Worm (Caenorhabditis elegans) whole organism, L2 larva: ENCODE measurements around the gene F48G7.4.

Experiments
- C34F6.9 ChIP-seq: fragments of 150-350 bp; optimal IDR thresholded peaks from 2 replicates; lab custom pipeline; 2014; ENCODE audit warnings: missing biosample characterization, missing genetic modification characterization
- R02D3.7 ChIP-seq: fragments of 150-350 bp; optimal IDR thresholded peaks from 2 replicates; lab custom pipeline; 2014; ENCODE audit warnings: missing biosample characterization, missing genetic modification characterization
- Y55F3AM.14 ChIP-seq: fragments of 200-800 bp; sonication (Bioruptor generic); optimal IDR thresholded peaks from 2 replicates; lab custom pipeline; 2018; ENCODE audit warnings: mild to moderate bottlenecking, missing genetic modification characterization, missing compliant biosample characterization
- ZK546.5 ChIP-seq: sonication (generic microtip); optimal IDR thresholded peaks from 2 replicates; lab custom pipeline; 2017; ENCODE audit warnings: missing biosample characterization, missing genetic modification characterization
- alr-1 ChIP-seq: fragments of 150-350 bp; optimal IDR thresholded peaks from 2 replicates; lab custom pipeline; 2014; ENCODE audit warnings: missing biosample characterization, missing genetic modification characterization
- aly-2 ChIP-seq: fragments of 150-350 bp; optimal IDR thresholded peaks from 2 replicates; lab custom pipeline; 2014; ENCODE audit warnings: missing biosample characterization, missing genetic modification characterization
- blmp-1 ChIP-seq: sonication (generic microtip); optimal IDR thresholded peaks from 2 replicates; lab custom pipeline; 2017; ENCODE audit warnings: missing genetic modification characterization, mild to moderate bottlenecking, missing compliant biosample characterization, antibody characterized with exemption, moderate library complexity; ENCODE audit not compliant: insufficient read depth
- ceh-16 ChIP-seq: fragments of 150-350 bp; optimal IDR thresholded peaks from 2 replicates; lab custom pipeline; 2014; ENCODE audit warnings: missing biosample characterization, missing genetic modification characterization
- ceh-82 ChIP-seq: fragments of 150-350 bp; optimal IDR thresholded peaks from 2 replicates; lab custom pipeline; 2014; ENCODE audit warnings: missing biosample characterization, missing genetic modification characterization
- crh-2 ChIP-seq: sonication (generic microtip); optimal IDR thresholded peaks from 2 replicates; lab custom pipeline; 2017; ENCODE audit warnings: missing biosample characterization, missing genetic modification characterization
- dmd-4 ChIP-seq: sonication (generic microtip); optimal IDR thresholded peaks from 2 replicates; lab custom pipeline; 2017; ENCODE audit warnings: missing biosample characterization, missing genetic modification characterization
- elt-1 ChIP-seq: fragments of 150-350 bp; optimal IDR thresholded peaks from 2 replicates; lab custom pipeline; 2014; ENCODE audit warnings: missing biosample characterization, missing genetic modification characterization
- gmeb-1 ChIP-seq: fragments of 150-350 bp; optimal IDR thresholded peaks from 2 replicates; lab custom pipeline; 2014; ENCODE audit warnings: missing biosample characterization, missing genetic modification characterization
- lsy-2 ChIP-seq, 2 experiments: fragments of 150-350 bp in 1 of 2; sonication (generic microtip) in 1 of 2; optimal IDR thresholded peaks; 2 replicates each; lab custom pipeline; 2014 to 2017; ENCODE audit warnings: missing biosample characterization in 2 of 2, missing genetic modification characterization in 2 of 2
- mbf-1 ChIP-seq: sonication (generic microtip); optimal IDR thresholded peaks from 2 replicates; lab custom pipeline; 2017; ENCODE audit warnings: missing biosample characterization, missing genetic modification characterization
- mdl-1 ChIP-seq, 2 experiments: fragments of 150-350 bp in 1 of 2; sonication (generic microtip) in 1 of 2; optimal IDR thresholded peaks; 2 replicates each; lab custom pipeline; 2017; ENCODE audit warnings: missing biosample characterization in 2 of 2, missing genetic modification characterization in 2 of 2
- nhr-10 ChIP-seq: sonication (generic microtip); optimal IDR thresholded peaks from 2 replicates; lab custom pipeline; 2017; ENCODE audit warnings: missing biosample characterization, missing genetic modification characterization
- nhr-129 ChIP-seq: fragments of 150-350 bp; optimal IDR thresholded peaks from 2 replicates; lab custom pipeline; 2014; ENCODE audit warnings: missing biosample characterization, missing genetic modification characterization
- nhr-21 ChIP-seq: fragments of 150-350 bp; optimal IDR thresholded peaks from 2 replicates; lab custom pipeline; 2014; ENCODE audit warnings: missing biosample characterization, missing genetic modification characterization
- nhr-23 ChIP-seq: fragments of 150-350 bp; optimal IDR thresholded peaks from 2 replicates; lab custom pipeline; 2014; ENCODE audit warnings: missing biosample characterization, missing genetic modification reagents, missing genetic modification characterization
- nhr-237 ChIP-seq: fragments of 150-350 bp; optimal IDR thresholded peaks from 2 replicates; lab custom pipeline; 2014; ENCODE audit warnings: missing biosample characterization, missing genetic modification characterization
- nhr-25 ChIP-seq: fragments of 150-350 bp; sonication (generic microtip); optimal IDR thresholded peaks from 3 replicates; lab custom pipeline; 2014; ENCODE audit warnings: missing biosample characterization, missing genetic modification characterization
- nhr-77 ChIP-seq: fragments of 150-350 bp; optimal IDR thresholded peaks from 2 replicates; lab custom pipeline; 2014; ENCODE audit warnings: missing biosample characterization, missing genetic modification characterization
- sma-3 ChIP-seq: sonication (generic microtip); optimal IDR thresholded peaks from 2 replicates; lab custom pipeline; 2016; ENCODE audit warnings: missing genetic modification reagents, missing genetic modification characterization, missing compliant biosample characterization
- sma-9 ChIP-seq, 2 experiments: fragments of 150-350 bp in 1 of 2; sonication (generic microtip) in 1 of 2; optimal IDR thresholded peaks; 2 replicates each; lab custom pipeline; 2014 to 2016; ENCODE audit warnings: missing genetic modification characterization in 2 of 2, mild to moderate bottlenecking in 1 of 2, missing biosample characterization in 1 of 2, missing compliant biosample characterization in 1 of 2, missing genetic modification reagents in 1 of 2, moderate library complexity in 1 of 2
- unc-39 ChIP-seq: fragments of 150-350 bp; optimal IDR thresholded peaks from 2 replicates; lab custom pipeline; 2014; ENCODE audit warnings: missing biosample characterization, missing genetic modification characterization
- unc-62 ChIP-seq: fragments of 150-350 bp; optimal IDR thresholded peaks from 2 replicates; lab custom pipeline; 2014; ENCODE audit warnings: missing biosample characterization, missing genetic modification reagents, missing genetic modification characterization
- zag-1 ChIP-seq: fragments of 150-350 bp; optimal IDR thresholded peaks from 2 replicates; lab custom pipeline; 2014; ENCODE audit warnings: missing biosample characterization, missing genetic modification characterization
- ztf-1 ChIP-seq: fragments of 200-800 bp; sonication (Bioruptor generic); conservative IDR thresholded peaks from 2 replicates; pipeline ENCODE4 v1.3.6; 2022; ENCODE audit warnings: missing genetic modification characterization, missing compliant biosample characterization
- ztf-4 ChIP-seq: fragments of 150-350 bp; optimal IDR thresholded peaks from 2 replicates; lab custom pipeline; 2014; ENCODE audit warnings: missing biosample characterization, missing genetic modification characterization

F48G7.4 gene

DNA sequence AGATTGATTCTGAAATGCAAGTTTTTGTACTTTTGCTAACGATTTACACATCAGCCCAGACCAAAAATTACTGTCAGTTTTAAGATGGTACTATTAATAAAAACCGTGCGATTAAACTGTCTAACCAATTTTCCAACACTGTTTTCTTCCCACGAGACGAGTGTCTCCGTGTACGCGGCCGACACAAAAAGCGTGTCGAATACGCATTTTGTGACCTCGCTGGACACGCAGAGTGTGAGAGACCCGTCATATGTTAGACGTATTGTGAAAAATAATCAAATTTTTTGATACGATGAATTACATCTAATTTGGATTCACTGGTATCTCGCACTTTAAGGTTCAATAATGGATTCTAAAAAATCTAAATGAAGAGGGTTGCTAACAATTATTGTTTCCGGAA is 16.4 kb downstream of the F48G7.4 start (continued):
- no peak for TF ChIP-seq nhr-77 (tag; lab: Kevin White, UChicago)
- TF ChIP-seq unc-62 (GFP tag; lab: Kevin White, UChicago), result no peak
- TF ChIP-seq Y55F3AM.14 (GFP tag; lab: Kevin White, UChicago), result no peak
- no peak for TF ChIP-seq R02D3.7 (tag; lab: Kevin White, UChicago)
- TF ChIP-seq C34F6.9 (tag; lab: Kevin White, UChicago), result peak; percentile 4
- no peak for TF ChIP-seq ztf-1 (GFP tag; lab: Robert Waterston, UW)
- no peak for TF ChIP-seq unc-39 (tag; lab: Kevin White, UChicago)
- no peak for TF ChIP-seq alr-1
- no peak for TF ChIP-seq ZK546.5 (tag; lab: Kevin White, UChicago)
- TF ChIP-seq nhr-237, result no peak
- no peak for TF ChIP-seq mdl-1 (tag; optimal IDR thresholded peaks at IDR 0.05; lab: Kevin White, UChicago)

DNA sequence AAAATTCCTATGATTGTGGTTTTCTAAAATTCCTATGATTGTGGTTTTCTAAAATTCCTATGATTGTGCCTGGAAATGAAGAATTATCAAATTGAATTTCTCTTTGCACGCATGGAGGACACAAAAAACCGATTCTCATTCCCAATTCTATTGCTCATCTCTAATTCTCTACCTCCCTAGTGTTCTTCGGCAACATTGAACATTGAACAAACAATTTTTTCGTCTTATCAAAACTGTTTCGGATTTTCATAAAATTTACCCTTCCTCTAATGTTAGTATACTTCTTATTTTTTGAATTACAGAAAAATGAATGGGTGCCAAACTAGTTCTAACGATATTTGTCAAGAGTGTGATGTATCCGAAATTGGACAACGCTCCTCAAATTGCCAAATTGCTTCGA is 17.0 kb downstream of the F48G7.4 start, which contains the start of gene pals-31:
Gene pals-31, plus strand, starts transcription at position 301 of the 400 bp plus-strand sequence.
- no peak for TF ChIP-seq C34F6.9 (tag; lab: Kevin White, UChicago)
- no peak for TF ChIP-seq alr-1
- no peak for TF ChIP-seq ceh-16 (tag; lab: Kevin White, UChicago)
- TF ChIP-seq nhr-21 (tag; lab: Kevin White, UChicago), result no peak
- no peak for TF ChIP-seq nhr-23 (tag; lab: Kevin White, UChicago)
- no peak for TF ChIP-seq unc-62 (GFP tag; lab: Kevin White, UChicago)
- no peak for TF ChIP-seq sma-9 (GFP tag; optimal IDR thresholded peaks at IDR 0.05; lab: Kevin White, UChicago)
- TF ChIP-seq sma-9 (tag; optimal IDR thresholded peaks at IDR 0.05; lab: Kevin White, UChicago), result no peak
- TF ChIP-seq nhr-25 (tag; lab: Kevin White, UChicago), result no peak
- no peak for TF ChIP-seq nhr-77 (tag; lab: Kevin White, UChicago)
- TF ChIP-seq nhr-129, result no peak
- no peak for TF ChIP-seq dmd-4 (tag; lab: Kevin White, UChicago)

ce11 chrV:638328-638727 is 19.1 kb downstream of the F48G7.4 start, which contains the start of gene srj-37:
Gene srj-37 (plus strand): TSS chrV:638628.
- TF ChIP-seq mbf-1 (no peak), Y55F3AM.14 (GFP tag; lab: Kevin White, UChicago) (no peak), ceh-82 (tag; lab: Kevin White, UChicago) (no peak), sma-9 (GFP tag; optimal IDR thresholded peaks at IDR 0.05; lab: Kevin White, UChicago) (no peak), sma-9 (tag; optimal IDR thresholded peaks at IDR 0.05; lab: Kevin White, UChicago) (no peak)

- TF ChIP-seq nhr-129 (peak; percentile 35), elt-1 (no peak), C34F6.9 (tag; lab: Kevin White, UChicago) (peak; percentile 32), gmeb-1 (tag; lab: Kevin White, UChicago) (no peak), ceh-16 (tag; lab: Kevin White, UChicago) (no peak), sma-9 (GFP tag; optimal IDR thresholded peaks at IDR 0.05; lab: Kevin White, UChicago) (peak; percentile 12), sma-9 (tag; optimal IDR thresholded peaks at IDR 0.05; lab: Kevin White, UChicago) (no peak)
These were observed 23.5 kb downstream of the F48G7.4 start, which contains the start of gene nhr-190 for ce11 chrV:642750-643149. Gene nhr-190 (minus strand): TSS chrV:642924.

DNA sequence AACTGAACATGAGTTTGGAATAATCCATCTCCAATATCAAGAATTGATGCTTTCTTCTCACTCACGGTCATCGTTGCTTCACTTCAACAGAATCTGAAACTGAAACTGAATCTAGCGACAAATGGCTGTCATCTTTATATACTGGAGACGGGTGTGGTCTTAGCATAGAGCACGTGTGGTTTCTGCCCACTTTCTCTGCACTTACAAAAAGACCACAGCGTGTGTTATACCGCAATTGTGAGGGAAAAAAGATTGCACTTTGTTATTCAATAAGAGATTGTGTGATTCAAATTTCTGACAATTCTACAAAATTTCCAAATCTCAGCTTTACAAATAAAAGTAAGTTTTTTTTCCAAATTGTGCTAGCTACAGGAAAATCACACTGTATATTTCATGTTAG is 26.9 kb downstream of the F48G7.4 start, which contains the start of gene F48G7.12:
Gene F48G7.12, minus strand, starts transcription at position 101 of the 400 bp plus-strand sequence.
- TF ChIP-seq mbf-1 (no peak), unc-39 (tag; lab: Kevin White, UChicago) (no peak), ztf-4 (tag; lab: Kevin White, UChicago) (no peak), gmeb-1 (tag; lab: Kevin White, UChicago) (no peak), lsy-2 (tag; optimal IDR thresholded peaks at IDR 0.05; lab: Kevin White, UChicago) (no peak), zag-1 (no peak), nhr-10 (tag; lab: Kevin White, UChicago) (no peak), unc-62 (GFP tag; lab: Kevin White, UChicago) (no peak), crh-2 (tag; lab: Kevin White, UChicago) (no peak), ztf-1 (GFP tag; lab: Robert Waterston, UW) (no peak)

ce11 chrV:646888-647287 is 27.6 kb downstream of the F48G7.4 start, which contains the start of gene ugt-42:
Gene ugt-42 (plus strand): TSS chrV:647188.
- no peak for TF ChIP-seq sma-3 (GFP tag; lab: Kevin White, UChicago)
- no peak for TF ChIP-seq blmp-1 (tag; lab: Kevin White, UChicago)
- TF ChIP-seq R02D3.7 (tag; lab: Kevin White, UChicago), result no peak
- TF ChIP-seq ztf-4 (tag; lab: Kevin White, UChicago), result no peak
- no peak for TF ChIP-seq zag-1
- no peak for TF ChIP-seq aly-2 (tag; lab: Kevin White, UChicago)
